Fruit fly (Drosophila melanogaster) whole organism, prepupa: ENCODE measurements around the gene CG33769.
"Not testable (repeated sequence)": the region's sequence is repeated elsewhere in the genome, so short reads cannot be mapped to it uniquely, and the experiment has no call there.

Experiments used
- CG1621 ChIP-seq: fragments of 200-800 bp; sonication (Bioruptor generic); optimal IDR thresholded peaks from 3 replicates; lab custom pipeline; 2018; ENCODE audit warnings: missing biosample characterization, mild to moderate bottlenecking, missing genetic modification characterization
- CG6276 ChIP-seq: fragments of 200-800 bp; sonication (Bioruptor generic); optimal IDR thresholded peaks from 2 replicates; lab custom pipeline; 2017; ENCODE audit warnings: missing biosample characterization, mild to moderate bottlenecking, missing genetic modification characterization
- Eip78C ChIP-seq: fragments of 200-800 bp; sonication (Bioruptor generic); peaks from one replicate; lab custom pipeline; 2016; ENCODE audit warnings: missing biosample characterization, missing genetic modification characterization

The CG33769 gene

dm6 chr3L:22696930-22697329 lies 49.2 kb downstream of the CG33769 start, which contains the start of gene CG32453:
Gene CG32453 (plus strand): TSS chr3L:22697230.
- not testable (repeated sequence) for TF ChIP-seq Eip78C (GFP tag; lab: Kevin White, UChicago); CG6276; CG1621
- TF ChIP-seq, all 60 proteins: peak for 0; not testable (repeated sequence) for 60
